Worm (Caenorhabditis elegans) whole organism, L3 larva: ENCODE measurements around the gene rde-12.

ENCODE experiments used
- R02D3.7 ChIP-seq: fragments of 150-350 bp; optimal IDR thresholded peaks from 2 replicates; lab custom pipeline; 2014; ENCODE audit warnings: missing biosample characterization, missing genetic modification characterization
- ZK546.5 ChIP-seq: sonication (generic microtip); optimal IDR thresholded peaks from 2 replicates; lab custom pipeline; 2017; ENCODE audit warnings: missing biosample characterization, missing genetic modification characterization
- aly-2 ChIP-seq: fragments of 150-350 bp; optimal IDR thresholded peaks from 2 replicates; lab custom pipeline; 2014; ENCODE audit warnings: missing biosample characterization, missing genetic modification characterization
- ceh-82 ChIP-seq: fragments of 150-350 bp; optimal IDR thresholded peaks from 2 replicates; lab custom pipeline; 2014; ENCODE audit warnings: missing biosample characterization, missing genetic modification characterization
- daf-12 ChIP-seq: fragments of 150-350 bp; optimal IDR thresholded peaks from 2 replicates; lab custom pipeline; 2014; ENCODE audit warnings: missing biosample characterization, missing genetic modification reagents, missing genetic modification characterization
- elt-1 ChIP-seq: fragments of 150-350 bp; optimal IDR thresholded peaks from 2 replicates; lab custom pipeline; 2014; ENCODE audit warnings: missing biosample characterization, missing genetic modification characterization
- elt-2 ChIP-seq: sonication (generic microtip); optimal IDR thresholded peaks from 2 replicates; lab custom pipeline; 2016; ENCODE audit warnings: missing genetic modification reagents, mild to moderate bottlenecking, missing genetic modification characterization, missing compliant biosample characterization
- fkh-2 ChIP-seq: fragments of 150-350 bp; optimal IDR thresholded peaks from 2 replicates; lab custom pipeline; 2014; ENCODE audit warnings: missing biosample characterization, missing genetic modification reagents, missing genetic modification characterization
- fos-1 ChIP-seq: fragments of 150-350 bp; optimal IDR thresholded peaks from 2 replicates; lab custom pipeline; 2014; ENCODE audit warnings: missing biosample characterization, missing genetic modification characterization
- jun-1 ChIP-seq: fragments of 150-350 bp; optimal IDR thresholded peaks from 2 replicates; lab custom pipeline; 2014; ENCODE audit warnings: missing biosample characterization, missing genetic modification reagents, missing genetic modification characterization
- lin-15B ChIP-seq: fragments of 150-350 bp; optimal IDR thresholded peaks from 2 replicates; lab custom pipeline; 2014; ENCODE audit warnings: missing biosample characterization, missing genetic modification characterization
- lsy-12 ChIP-seq: sonication (generic microtip); optimal IDR thresholded peaks from 2 replicates; lab custom pipeline; 2016; ENCODE audit warnings: mild to moderate bottlenecking, missing genetic modification characterization, missing compliant biosample characterization
- mdl-1 ChIP-seq: fragments of 150-350 bp; optimal IDR thresholded peaks from 2 replicates; lab custom pipeline; 2014; ENCODE audit warnings: missing biosample characterization, missing genetic modification characterization
- nhr-43 ChIP-seq: sonication (generic microtip); optimal IDR thresholded peaks from 2 replicates; lab custom pipeline; 2016; ENCODE audit warnings: mild to moderate bottlenecking, missing genetic modification characterization, missing compliant biosample characterization; ENCODE audit not compliant: poor library complexity, severe bottlenecking
- pha-4 ChIP-seq: fragments of 150-350 bp; optimal IDR thresholded peaks from 2 replicates; lab custom pipeline; 2014; ENCODE audit warnings: missing biosample characterization, missing genetic modification reagents, missing genetic modification characterization
- pqm-1 ChIP-seq: fragments of 150-350 bp; optimal IDR thresholded peaks from 2 replicates; lab custom pipeline; 2017; ENCODE audit warnings: missing biosample characterization, missing genetic modification characterization, inconsistent platforms
- skn-1 ChIP-seq: fragments of 150-350 bp; optimal IDR thresholded peaks from 2 replicates; lab custom pipeline; 2014; ENCODE audit warnings: missing biosample characterization, missing genetic modification characterization
- snpc-4 ChIP-seq: fragments of 150-350 bp; optimal IDR thresholded peaks from 2 replicates; lab custom pipeline; 2014; ENCODE audit warnings: missing biosample characterization, missing genetic modification characterization
- unc-39 ChIP-seq: sonication (generic microtip); optimal IDR thresholded peaks from 4 replicates; lab custom pipeline; 2017; ENCODE audit warnings: missing biosample characterization, missing genetic modification characterization

Gene rde-12

ce11 chrV:13715223-13715686 is 50.1 kb downstream of the rde-12 start, which contains the start of gene zipt-9 (continued):
- peak; percentile 56 for TF ChIP-seq skn-1 (tag; lab: Kevin White, UChicago)
- TF ChIP-seq aly-2 (tag; lab: Kevin White, UChicago) = no peak
- TF ChIP-seq jun-1 (tag; lab: Kevin White, UChicago) = no peak
- TF ChIP-seq unc-39 = no peak
- TF ChIP-seq daf-12 (tag; lab: Kevin White, UChicago) = no peak
- TF ChIP-seq elt-1 (tag; lab: Kevin White, UChicago) = no peak
- peak; percentile 43 for TF ChIP-seq nhr-43 (tag; lab: Kevin White, UChicago)
- TF ChIP-seq fos-1 (tag; lab: Kevin White, UChicago) = no peak
- TF ChIP-seq pha-4 (tag; lab: Kevin White, UChicago) = peak; percentile 82
- TF ChIP-seq ZK546.5 = no peak
- TF ChIP-seq mdl-1 (tag; lab: Kevin White, UChicago) = no peak
- TF ChIP-seq lin-15B (tag; lab: Kevin White, UChicago) = peak; percentile 91
- peak; percentile 4 for TF ChIP-seq ceh-82 (tag; lab: Kevin White, UChicago)

ce11 chrV:13716531-13716930 is 51.3 kb downstream of the rde-12 start, which contains the start of gene T01D3.6:
Gene T01D3.6, plus strand, starts transcription at chrV:13716824.
- TF ChIP-seq pqm-1 (tag; lab: Kevin White, UChicago) = peak; percentile 71
- no peak for TF ChIP-seq elt-1 (tag; lab: Kevin White, UChicago)
- no peak for TF ChIP-seq snpc-4 (tag; lab: Kevin White, UChicago)
- TF ChIP-seq lsy-12 = no peak
- TF ChIP-seq R02D3.7 (tag; lab: Kevin White, UChicago) = no peak
- peak; percentile 79 for TF ChIP-seq elt-2 (tag; lab: Kevin White, UChicago)
- no peak for TF ChIP-seq fkh-2 (tag; lab: Kevin White, UChicago)
- TF ChIP-seq, all 47 proteins: peak for 2
